Worm (Caenorhabditis elegans) whole organism, late embryonic: ENCODE results near the gene C25E10.13.

Source experiments
- C38D4.7 ChIP-seq: fragments of 200-800 bp; sonication (Bioruptor generic); optimal IDR thresholded peaks from 2 replicates; lab custom pipeline; 2018; ENCODE audit warnings: mild to moderate bottlenecking, missing genetic modification characterization, moderate library complexity, missing compliant biosample characterization
- F13H6.1 ChIP-seq: sonication (generic microtip); optimal IDR thresholded peaks from 2 replicates; lab custom pipeline; 2016; ENCODE audit warnings: missing genetic modification characterization, missing compliant biosample characterization
- K02D7.2 ChIP-seq: sonication (generic microtip); optimal IDR thresholded peaks from 2 replicates; lab custom pipeline; 2017; ENCODE audit warnings: mild to moderate bottlenecking, missing genetic modification characterization, missing compliant biosample characterization
- K09A11.1 ChIP-seq: sonication (generic microtip); optimal IDR thresholded peaks from 2 replicates; lab custom pipeline; 2017; ENCODE audit warnings: antibody characterized with exemption, mild to moderate bottlenecking, missing genetic modification characterization, missing compliant biosample characterization; ENCODE audit not compliant: insufficient read depth
- Y22D7AL.16 ChIP-seq: sonication (generic microtip); optimal IDR thresholded peaks from 2 replicates; lab custom pipeline; 2016; ENCODE audit warnings: missing genetic modification characterization, missing compliant biosample characterization
- ceh-24 ChIP-seq: sonication (generic microtip); optimal IDR thresholded peaks from 2 replicates; lab custom pipeline; 2016; ENCODE audit warnings: mild to moderate bottlenecking, missing genetic modification characterization, missing compliant biosample characterization
- ceh-6 ChIP-seq: fragments of 200-800 bp; sonication (Bioruptor generic); optimal IDR thresholded peaks from 2 replicates; lab custom pipeline; 2018; ENCODE audit warnings: mild to moderate bottlenecking, missing genetic modification characterization, missing compliant biosample characterization
- ceh-9 ChIP-seq: sonication (generic microtip); optimal IDR thresholded peaks from 2 replicates; lab custom pipeline; 2016; ENCODE audit warnings: mild to moderate bottlenecking, missing genetic modification characterization, inconsistent platforms, missing compliant biosample characterization
- che-1 ChIP-seq: sonication (generic microtip); optimal IDR thresholded peaks from 2 replicates; lab custom pipeline; 2016; ENCODE audit warnings: mild to moderate bottlenecking, missing genetic modification characterization, missing compliant biosample characterization
- elt-2 ChIP-seq: sonication (generic microtip); optimal IDR thresholded peaks from 2 replicates; lab custom pipeline; 2016; ENCODE audit warnings: missing genetic modification reagents, missing genetic modification characterization, missing compliant biosample characterization
- elt-4 ChIP-seq: sonication (generic microtip); optimal IDR thresholded peaks from 2 replicates; lab custom pipeline; 2016; ENCODE audit warnings: missing genetic modification characterization, missing compliant biosample characterization
- ets-4 ChIP-seq: sonication (generic microtip); optimal IDR thresholded peaks from 2 replicates; lab custom pipeline; 2016; ENCODE audit warnings: missing genetic modification characterization, missing compliant biosample characterization
- fax-1 ChIP-seq: sonication (generic microtip); optimal IDR thresholded peaks from 2 replicates; lab custom pipeline; 2016; ENCODE audit warnings: missing genotype, missing genetic modification characterization, missing compliant biosample characterization
- fkh-10 ChIP-seq: fragments of 150-350 bp; optimal IDR thresholded peaks from 2 replicates; lab custom pipeline; 2014; ENCODE audit warnings: missing biosample characterization, missing genetic modification reagents, missing genetic modification characterization
- fkh-6 ChIP-seq: sonication (generic microtip); optimal IDR thresholded peaks from 2 replicates; lab custom pipeline; 2016; ENCODE audit warnings: missing genetic modification characterization, missing compliant biosample characterization
- gmeb-2 ChIP-seq: sonication (generic microtip); optimal IDR thresholded peaks from 2 replicates; lab custom pipeline; 2016; ENCODE audit warnings: missing genetic modification characterization, inconsistent platforms, missing compliant biosample characterization
- hlh-15 ChIP-seq: sonication (generic microtip); optimal IDR thresholded peaks from 2 replicates; lab custom pipeline; 2016; ENCODE audit warnings: missing genetic modification characterization, missing compliant biosample characterization
- hlh-30 ChIP-seq: sonication (generic microtip); optimal IDR thresholded peaks from 2 replicates; lab custom pipeline; 2017; ENCODE audit warnings: antibody characterized with exemption, missing genetic modification characterization, missing compliant biosample characterization; ENCODE audit not compliant: insufficient read depth
- hlh-6 ChIP-seq: sonication (generic microtip); optimal IDR thresholded peaks from 2 replicates; lab custom pipeline; 2016; ENCODE audit warnings: missing genotype, missing genetic modification characterization, missing compliant biosample characterization
- hlh-8 ChIP-seq: sonication (generic microtip); optimal IDR thresholded peaks from 2 replicates; lab custom pipeline; 2016; ENCODE audit warnings: missing genotype, missing genetic modification characterization, missing compliant biosample characterization
- lin-11 ChIP-seq: fragments of 200-800 bp; sonication (Bioruptor generic); optimal IDR thresholded peaks from 2 replicates; lab custom pipeline; 2018; ENCODE audit warnings: mild to moderate bottlenecking, missing genetic modification characterization, missing compliant biosample characterization
- mec-3 ChIP-seq: sonication (generic microtip); optimal IDR thresholded peaks from 2 replicates; lab custom pipeline; 2016; ENCODE audit warnings: borderline replicate concordance, missing genetic modification characterization, missing compliant biosample characterization
- nfya-1 ChIP-seq: sonication (generic microtip); optimal IDR thresholded peaks from 2 replicates; lab custom pipeline; 2017; ENCODE audit warnings: missing genetic modification characterization, mild to moderate bottlenecking, missing compliant biosample characterization, antibody characterized with exemption, moderate library complexity
- nhr-232 ChIP-seq: sonication (generic microtip); optimal IDR thresholded peaks from 2 replicates; lab custom pipeline; 2016; ENCODE audit warnings: missing genetic modification characterization, missing compliant biosample characterization
- pag-3 ChIP-seq: sonication (generic microtip); optimal IDR thresholded peaks from 2 replicates; lab custom pipeline; 2016; ENCODE audit warnings: missing compliant biosample characterization, missing genetic modification characterization, borderline replicate concordance
- pax-1 ChIP-seq: fragments of 150-350 bp; optimal IDR thresholded peaks from 2 replicates; lab custom pipeline; 2014; ENCODE audit warnings: missing biosample characterization, missing genetic modification characterization
- pqm-1 ChIP-seq: sonication (generic microtip); optimal IDR thresholded peaks from 2 replicates; lab custom pipeline; 2016; ENCODE audit warnings: missing genetic modification characterization, missing compliant biosample characterization
- rnt-1 ChIP-seq: sonication (generic microtip); optimal IDR thresholded peaks from 2 replicates; lab custom pipeline; 2016; ENCODE audit warnings: missing genetic modification characterization, missing compliant biosample characterization
- tbx-7 ChIP-seq: sonication (generic microtip); optimal IDR thresholded peaks from 2 replicates; lab custom pipeline; 2016; ENCODE audit warnings: missing genotype, missing genetic modification characterization, missing compliant biosample characterization
- unc-3 ChIP-seq, 2 experiments: fragments of 200-800 bp in 1 of 2; sonication (Bioruptor generic) in 1 of 2; sonication (generic microtip) in 1 of 2; conservative IDR thresholded peaks in 1 of 2; optimal IDR thresholded peaks in 1 of 2; 2 replicates each; pipeline versions ENCODE4 v1.3.6 to Lab custom; 2016 to 2022; ENCODE audit warnings: missing compliant biosample characterization in 2 of 2, missing genetic modification characterization in 2 of 2, missing genetic modification reagents in 1 of 2
- unc-55 ChIP-seq: sonication (generic microtip); optimal IDR thresholded peaks from 2 replicates; lab custom pipeline; 2017; ENCODE audit warnings: missing biosample characterization, missing genetic modification reagents, missing genetic modification characterization

The C25E10.13 gene

DNA sequence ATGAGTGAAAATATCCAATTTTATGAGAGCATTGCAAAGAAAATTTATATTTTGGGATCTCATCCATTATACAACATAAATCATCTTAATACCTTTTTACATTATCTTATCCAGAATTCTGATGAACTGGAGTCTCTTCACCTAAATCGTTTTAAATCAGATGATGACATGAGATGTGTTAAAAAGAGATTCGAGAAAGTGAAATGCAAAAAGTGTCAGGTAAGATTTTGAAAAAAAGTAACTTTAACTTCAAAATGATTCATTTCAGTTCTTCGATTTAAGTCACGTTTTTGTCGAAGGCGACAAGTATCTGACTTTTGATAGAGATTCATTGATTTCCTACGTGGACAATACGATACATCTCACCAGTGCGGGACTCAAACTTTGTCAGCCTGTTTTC is 40.7 kb upstream of the C25E10.13 start:
- TF ChIP-seq che-1 (no peak), fax-1 (no peak), rnt-1 (tag; lab: Kevin White, UChicago) (no peak), K09A11.1 (tag; lab: Kevin White, UChicago) (no peak), F13H6.1 (tag; lab: Kevin White, UChicago) (no peak), nfya-1 (tag; lab: Kevin White, UChicago) (no peak), pax-1 (tag; lab: Kevin White, UChicago) (no peak)

DNA sequence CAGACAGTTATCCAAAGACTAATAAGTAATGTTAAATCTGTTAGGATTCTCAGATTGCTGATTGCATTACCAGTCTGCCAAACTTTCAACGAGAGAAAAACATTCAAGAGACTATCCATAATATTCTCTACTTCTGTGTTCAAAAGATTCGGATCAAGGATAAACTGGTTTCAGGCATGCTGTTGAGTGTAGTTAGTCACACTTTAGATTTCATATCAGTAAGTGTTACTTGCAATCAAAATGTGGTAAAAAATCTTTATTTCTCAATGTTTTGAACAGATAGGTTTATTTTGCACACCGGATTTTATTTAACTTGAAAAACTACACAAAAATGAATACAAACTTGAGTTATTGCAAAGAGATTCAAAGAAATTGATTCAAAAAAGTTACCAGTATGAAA is 37.4 kb upstream of the C25E10.13 start, which contains the start of gene oac-41:
TSS of gene oac-41 (minus strand) at position 101 of the 400 bp plus-strand sequence.
- TF ChIP-seq rnt-1 (tag; lab: Kevin White, UChicago) = no peak
- no peak for TF ChIP-seq hlh-6 (tag; lab: Kevin White, UChicago)
- no peak for TF ChIP-seq hlh-8 (tag; lab: Kevin White, UChicago)
- no peak for TF ChIP-seq hlh-15 (tag; lab: Kevin White, UChicago)
- no peak for TF ChIP-seq K02D7.2 (tag; lab: Kevin White, UChicago)
- no peak for TF ChIP-seq ceh-24 (tag; lab: Kevin White, UChicago)
- no peak for TF ChIP-seq C38D4.7 (GFP tag; lab: Kevin White, UChicago)
- TF ChIP-seq unc-55 (GFP tag; lab: Kevin White, UChicago) = no peak
- TF ChIP-seq nhr-232 (tag; lab: Kevin White, UChicago) = no peak
- no peak for TF ChIP-seq elt-2 (tag; lab: Kevin White, UChicago)
- no peak for TF ChIP-seq ceh-6 (GFP tag; lab: Kevin White, UChicago)
- no peak for TF ChIP-seq gmeb-2 (tag; lab: Kevin White, UChicago)
- TF ChIP-seq ceh-9 (tag; lab: Kevin White, UChicago) = no peak
- TF ChIP-seq, all 69 proteins: peak for 0

DNA sequence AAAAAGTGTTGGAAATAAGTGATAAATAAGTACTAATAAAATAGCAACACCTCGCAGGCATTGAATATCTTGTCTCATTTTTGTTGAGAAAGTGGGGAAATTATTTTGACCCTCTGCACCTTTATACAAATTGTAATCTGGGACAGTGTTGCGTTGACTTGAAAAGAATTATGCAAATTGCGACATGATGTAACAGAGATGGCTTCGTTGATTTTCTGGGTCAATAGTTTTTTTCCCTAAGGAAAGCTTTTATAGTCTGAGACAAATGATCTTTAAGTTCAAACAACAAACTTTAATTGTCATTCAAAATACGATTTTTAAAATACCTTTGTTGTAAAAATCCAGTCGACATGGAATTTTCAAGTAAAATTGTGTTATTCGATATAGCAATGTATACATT is 34.8 kb upstream of the C25E10.13 start, which contains the start of gene bus-1:
TSS of gene bus-1 (minus strand) at position 101 of the 400 bp plus-strand sequence.
- no peak for TF ChIP-seq Y22D7AL.16 (tag; lab: Kevin White, UChicago)
- no peak for TF ChIP-seq tbx-7
- no peak for TF ChIP-seq hlh-15 (tag; lab: Kevin White, UChicago)
- TF ChIP-seq pag-3 (tag; lab: Kevin White, UChicago) = no peak
- TF ChIP-seq mec-3 (tag; lab: Kevin White, UChicago) = no peak
- TF ChIP-seq, all 69 proteins: peak for 0

DNA sequence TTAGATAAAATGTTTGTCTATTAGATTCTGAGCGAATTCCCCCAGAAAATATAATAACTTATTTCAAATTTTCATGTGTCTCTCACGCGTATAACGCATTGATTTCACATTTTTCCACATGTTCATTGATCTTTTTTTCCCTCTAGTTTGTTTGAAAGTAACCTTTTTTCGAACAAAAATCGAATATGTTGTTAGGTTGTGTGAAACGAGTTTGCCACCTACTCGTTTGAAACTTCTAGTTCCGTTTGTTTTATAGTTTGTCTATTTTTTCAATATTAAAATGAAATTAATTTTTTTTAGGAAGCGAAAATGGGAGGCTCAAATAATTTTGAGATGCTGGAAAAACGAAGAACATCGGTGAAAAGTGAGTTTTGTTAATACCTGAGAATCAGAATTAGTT is 29.3 kb upstream of the C25E10.13 start, which contains the start of gene C25E10.5:
TSS of gene C25E10.5 (plus strand) at position 301 of the 400 bp plus-strand sequence.
- TF ChIP-seq fkh-6 (tag; lab: Kevin White, UChicago) (no peak), lin-11 (tag; lab: Kevin White, UChicago) (no peak), pqm-1 (no peak)

DNA sequence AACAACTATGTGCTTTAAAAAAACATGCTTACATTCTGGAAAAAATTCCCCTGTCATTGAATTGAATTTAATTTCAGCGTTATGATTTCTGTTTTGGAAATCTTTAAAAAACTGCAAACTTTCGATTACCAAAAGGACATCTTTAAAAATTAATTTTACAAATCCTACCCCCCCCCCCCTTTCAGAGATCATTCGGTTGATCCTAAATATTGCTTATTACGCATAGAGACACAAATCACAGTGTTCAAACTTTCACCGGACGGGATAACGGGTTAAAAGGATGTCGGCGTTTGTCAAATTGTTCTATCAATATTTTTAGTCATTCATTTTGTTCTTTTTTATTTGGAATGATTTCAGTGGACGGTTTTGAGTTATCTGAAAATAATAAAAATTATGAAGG is 26.3 kb upstream of the C25E10.13 start, which contains the start of gene C25E10.4:
TSS of gene C25E10.4 (plus strand) at position 301 of the 400 bp plus-strand sequence.
- no peak for TF ChIP-seq K02D7.2 (tag; lab: Kevin White, UChicago)
- TF ChIP-seq ets-4 (tag; lab: Kevin White, UChicago) = no peak
- TF ChIP-seq mec-3 (tag; lab: Kevin White, UChicago) = no peak
- TF ChIP-seq unc-3 (GFP tag; conservative IDR thresholded peaks at IDR 0.05; lab: Robert Waterston, UW) = no peak
- no peak for TF ChIP-seq unc-3 (tag; optimal IDR thresholded peaks at IDR 0.05; lab: Kevin White, UChicago)
- no peak for TF ChIP-seq K09A11.1 (tag; lab: Kevin White, UChicago)
- TF ChIP-seq che-1 = no peak
- TF ChIP-seq hlh-30 = no peak
- TF ChIP-seq ceh-9 (tag; lab: Kevin White, UChicago) = no peak
- no peak for TF ChIP-seq elt-4 (tag; lab: Kevin White, UChicago)
- no peak for TF ChIP-seq hlh-6 (tag; lab: Kevin White, UChicago)
- no peak for TF ChIP-seq ceh-6 (GFP tag; lab: Kevin White, UChicago)
- no peak for TF ChIP-seq F13H6.1 (tag; lab: Kevin White, UChicago)
- no peak for TF ChIP-seq hlh-8 (tag; lab: Kevin White, UChicago)
- no peak for TF ChIP-seq hlh-15 (tag; lab: Kevin White, UChicago)
- TF ChIP-seq fkh-10 (GFP tag; lab: Kevin White, UChicago) = no peak
- TF ChIP-seq nhr-232 (tag; lab: Kevin White, UChicago) = no peak
